Worm (Caenorhabditis elegans) whole organism, L3 larva: ENCODE data around the gene npr-16.

Experiments
- ZK546.5 ChIP-seq: sonication (generic microtip); optimal IDR thresholded peaks from 2 replicates; lab custom pipeline; 2017; ENCODE audit warnings: missing biosample characterization, missing genetic modification characterization
- ama-1 ChIP-seq: fragments of 150-350 bp; optimal IDR thresholded peaks from 2 replicates; lab custom pipeline; 2018
- jun-1 ChIP-seq: fragments of 150-350 bp; optimal IDR thresholded peaks from 2 replicates; lab custom pipeline; 2014; ENCODE audit warnings: missing biosample characterization, missing genetic modification reagents, missing genetic modification characterization
- ztf-11 ChIP-seq: fragments of 150-350 bp; optimal IDR thresholded peaks from 2 replicates; lab custom pipeline; 2014; ENCODE audit warnings: missing biosample characterization, missing genetic modification characterization

ce11 chrX:3542242-3542641 lies 23.6 kb downstream of the npr-16 start, which contains the start of gene rgs-7:
- TF ChIP-seq jun-1 (tag; lab: Kevin White, UChicago) = no peak
- no peak for TF ChIP-seq ztf-11
- TF ChIP-seq ama-1 (lab: Kevin White, UChicago) = no peak
- no peak for TF ChIP-seq ZK546.5
